Fruit fly (Drosophila melanogaster) Kc167 (cell line): ENCODE data around the gene Kaz.

Source experiments
- Myc ChIP-seq: fragments of >200 bp; optimal IDR thresholded peaks from 2 replicates; lab custom pipeline; 2017; ENCODE audit warnings: missing external identifiers
- Sin3A ChIP-seq: fragments of >200 bp; optimal IDR thresholded peaks from 2 replicates; lab custom pipeline; 2018; ENCODE audit warnings: missing external identifiers
- h ChIP-seq: fragments of >200 bp; optimal IDR thresholded peaks from 3 replicates; lab custom pipeline; 2018; ENCODE audit warnings: missing external identifiers

DNA sequence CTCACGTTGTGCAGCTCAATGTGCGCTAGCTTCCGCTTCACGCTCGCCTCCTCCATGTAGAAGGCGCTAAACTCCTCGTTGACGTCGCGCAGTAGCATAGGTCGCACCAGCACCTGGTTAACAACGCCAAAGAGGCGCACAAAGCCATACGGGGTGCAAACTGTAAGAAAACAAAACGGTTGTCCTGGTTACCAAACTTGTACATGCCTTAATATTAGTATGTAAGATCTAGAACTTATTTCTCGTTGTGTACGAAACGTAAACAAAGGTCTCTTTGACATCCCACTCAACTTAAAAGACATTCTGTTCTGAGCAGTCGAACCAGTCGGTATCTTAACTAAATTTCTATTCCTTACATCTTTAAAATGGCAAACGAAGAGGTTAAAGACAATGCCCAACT lies 22.4 kb downstream of the Kaz start, which contains the start of gene CG6980:
- TF ChIP-seq h: no peak
- TF ChIP-seq Myc: no peak
- TF ChIP-seq Sin3A (lab: Kevin White, UChicago): no peak
